Fruit fly (Drosophila melanogaster): ENCODE measurements around the gene Acp32CD.

- TF ChIP-seq ttk (optimal IDR thresholded peaks at IDR 0.05) = no peak
- TF ChIP-seq Sin3A (optimal IDR thresholded peaks at IDR 0.05) = no peak
- TF ChIP-seq psq (optimal IDR thresholded peaks at IDR 0.05) = no peak
- TF ChIP-seq h (optimal IDR thresholded peaks at IDR 0.05) = no peak
- TF ChIP-seq insv (optimal IDR thresholded peaks at IDR 0.05) = no peak
- no peak for TF ChIP-seq Myc (optimal IDR thresholded peaks at IDR 0.05)
These were observed 26.3 kb upstream of the Acp32CD start, which contains the start of gene TTLL4A for dm6 chr2L:10989162-10989561.
